Worm (Caenorhabditis elegans): ENCODE results near the gene sdn-1.
A peak's percentile ranks its signal among the peaks of the same experiment; 100 is the strongest.

sdn-1 gene

ce11 chrX:10576410-10576809 lies 16.7 kb downstream of the sdn-1 start (continued):
- TF ChIP-seq snpc-4 (tag; optimal IDR thresholded peaks at IDR 0.05), result peak; percentile 44
- no peak for TF ChIP-seq unc-62 (GFP tag; optimal IDR thresholded peaks at IDR 0.05)
- peak; percentile 41 for TF ChIP-seq R02D3.7 (tag; optimal IDR thresholded peaks at IDR 0.05)
- TF ChIP-seq pqm-1 (tag; optimal IDR thresholded peaks at IDR 0.05), result peak; percentile 8
- TF ChIP-seq egl-5 (tag; optimal IDR thresholded peaks at IDR 0.05), result no peak
- TF ChIP-seq nhr-237 (tag; optimal IDR thresholded peaks at IDR 0.05), result no peak
- no peak for TF ChIP-seq ZK546.5 (tag; optimal IDR thresholded peaks at IDR 0.05)
- TF ChIP-seq mdl-1 (tag; optimal IDR thresholded peaks at IDR 0.05), result no peak
- TF ChIP-seq nhr-28 (tag; optimal IDR thresholded peaks at IDR 0.05), result no peak
- TF ChIP-seq pha-4 (tag; optimal IDR thresholded peaks at IDR 0.05), result peak; percentile 90
- TF ChIP-seq jun-1 (tag; optimal IDR thresholded peaks at IDR 0.05), result no peak
- TF ChIP-seq unc-39 (tag; optimal IDR thresholded peaks at IDR 0.05), result no peak
- no peak for TF ChIP-seq nhr-77 (tag; optimal IDR thresholded peaks at IDR 0.05)
- peak; percentile 75 for TF ChIP-seq lin-15B (tag; optimal IDR thresholded peaks at IDR 0.05)

DNA sequence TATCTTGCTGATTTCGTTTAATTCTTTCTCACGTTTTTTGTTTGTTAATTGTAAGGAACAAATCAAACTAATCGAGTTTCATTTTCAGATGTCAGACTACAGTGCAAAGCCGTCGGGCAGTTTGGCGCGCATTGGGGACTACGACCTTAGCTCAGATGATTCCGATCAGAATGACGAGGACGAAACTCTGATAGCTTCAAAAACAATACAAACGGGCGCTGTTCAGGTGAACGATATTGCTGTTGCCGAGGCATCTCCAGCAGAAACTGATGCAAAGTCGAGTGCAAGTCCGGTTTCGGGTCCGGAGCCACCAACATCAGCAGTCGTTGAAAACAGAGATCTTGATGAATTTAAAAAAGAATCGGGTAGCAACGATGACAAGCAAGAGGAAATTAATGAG lies 23.9 kb downstream of the sdn-1 start, which contains the start of gene bet-2:
TSS of gene bet-2 (plus strand) at position 89 of the 400 bp plus-strand sequence.
- TF ChIP-seq eor-1 (tag; optimal IDR thresholded peaks at IDR 0.05), result no peak
- no peak for TF ChIP-seq ama-1 (optimal IDR thresholded peaks at IDR 0.05)
- no peak for TF ChIP-seq nhr-25 (tag; optimal IDR thresholded peaks at IDR 0.05)

ce11 chrX:10568385-10569149 lies 24.6 kb downstream of the sdn-1 start:
- TF ChIP-seq nhr-76 (tag; optimal IDR thresholded peaks at IDR 0.05) (no peak), tbx-2 (tag; optimal IDR thresholded peaks at IDR 0.05) (peak; percentile 94), skn-1 (tag; optimal IDR thresholded peaks at IDR 0.05) (peak; percentile 78), nhr-12 (tag; optimal IDR thresholded peaks at IDR 0.05) (no peak), ceh-16 (tag; optimal IDR thresholded peaks at IDR 0.05) (no peak), fkh-2 (tag; optimal IDR thresholded peaks at IDR 0.05) (no peak), nhr-23 (tag; optimal IDR thresholded peaks at IDR 0.05) (peak; percentile 94), nhr-77 (tag; optimal IDR thresholded peaks at IDR 0.05) (peak; percentile 71), ZK546.5 (tag; optimal IDR thresholded peaks at IDR 0.05) (no peak), pqm-1 (tag; optimal IDR thresholded peaks at IDR 0.05) (peak; percentile 73), ama-1 (optimal IDR thresholded peaks at IDR 0.05) (peak; percentile 79), fkh-10 (GFP tag; optimal IDR thresholded peaks at IDR 0.05) (peak; percentile 80), unc-39 (tag; optimal IDR thresholded peaks at IDR 0.05) (no peak), R02D3.7 (tag; optimal IDR thresholded peaks at IDR 0.05) (peak; percentile 80), nhr-28 (tag; optimal IDR thresholded peaks at IDR 0.05) (no peak), egl-5 (tag; optimal IDR thresholded peaks at IDR 0.05) (peak; percentile 86), unc-62 (GFP tag; optimal IDR thresholded peaks at IDR 0.05) (peak; percentile 61), sea-2 (GFP tag; optimal IDR thresholded peaks at IDR 0.05) (peak; percentile 98), nfya-1 (tag; optimal IDR thresholded peaks at IDR 0.05; ENCODE audit: insufficient read depth) (peak; percentile 94), nhr-237 (tag; optimal IDR thresholded peaks at IDR 0.05) (no peak), zag-1 (tag; optimal IDR thresholded peaks at IDR 0.05) (peak; percentile 77), lin-15B (tag; optimal IDR thresholded peaks at IDR 0.05) (peak; percentile 90), ceh-82 (tag; optimal IDR thresholded peaks at IDR 0.05) (peak; percentile 86), nhr-67 (tag; optimal IDR thresholded peaks at IDR 0.05) (peak; percentile 47), mml-1 (tag; optimal IDR thresholded peaks at IDR 0.05) (no peak), ceh-28 (tag; optimal IDR thresholded peaks at IDR 0.05) (peak; percentile 98), ceh-9 (tag; optimal IDR thresholded peaks at IDR 0.05) (no peak), nhr-25 (tag; optimal IDR thresholded peaks at IDR 0.05) (peak; percentile 94), nhr-11 (tag; optimal IDR thresholded peaks at IDR 0.05) (peak; percentile 72), lsy-12 (tag; optimal IDR thresholded peaks at IDR 0.05) (peak; percentile 93), pha-4 (tag; optimal IDR thresholded peaks at IDR 0.05) (peak; percentile 98), elt-2 (tag; optimal IDR thresholded peaks at IDR 0.05) (peak; percentile 91), aly-2 (tag; optimal IDR thresholded peaks at IDR 0.05) (peak; percentile 77), nhr-43 (tag; optimal IDR thresholded peaks at IDR 0.05; ENCODE audit: poor library complexity, severe bottlenecking) (peak; percentile 90), jun-1 (tag; optimal IDR thresholded peaks at IDR 0.05) (peak; percentile 84), lin-39 (tag; optimal IDR thresholded peaks at IDR 0.05) (peak; percentile 93), ztf-11 (tag; optimal IDR thresholded peaks at IDR 0.05) (peak; percentile 31), eor-1 (tag; optimal IDR thresholded peaks at IDR 0.05) (peak in 1 of 2 experiments; percentile 43), ztf-4 (tag; optimal IDR thresholded peaks at IDR 0.05) (no peak), snpc-4 (tag; optimal IDR thresholded peaks at IDR 0.05) (peak; percentile 80), egl-27 (tag; optimal IDR thresholded peaks at IDR 0.05) (peak; percentile 63), daf-12 (tag; optimal IDR thresholded peaks at IDR 0.05) (peak; percentile 13), elt-3 (tag; optimal IDR thresholded peaks at IDR 0.05) (peak in 1 of 3 experiments; percentile 59), fos-1 (tag; optimal IDR thresholded peaks at IDR 0.05) (peak; percentile 39), hmg-11 (tag; optimal IDR thresholded peaks at IDR 0.05) (peak; percentile 100), mdl-1 (tag; optimal IDR thresholded peaks at IDR 0.05) (peak; percentile 96)

All from whole organism, L3 larva.